Worm (Caenorhabditis elegans) whole organism, L1 larva: ENCODE data around the gene nlp-53.

ENCODE experiments used
- C04F5.9 ChIP-seq: sonication (generic microtip); optimal IDR thresholded peaks from 2 replicates; lab custom pipeline; 2016; ENCODE audit warnings: missing genetic modification characterization, missing compliant biosample characterization
- C16A3.4 ChIP-seq: fragments of 150-350 bp; optimal IDR thresholded peaks from 2 replicates; lab custom pipeline; 2014; ENCODE audit warnings: missing biosample characterization, missing genetic modification characterization
- C34B4.2 ChIP-seq: sonication (generic microtip); optimal IDR thresholded peaks from 2 replicates; lab custom pipeline; 2017; ENCODE audit warnings: mild to moderate bottlenecking, missing genetic modification characterization, missing compliant biosample characterization
- Y116A8C.19 ChIP-seq: sonication (generic microtip); optimal IDR thresholded peaks from 2 replicates; lab custom pipeline; 2016; ENCODE audit warnings: missing compliant biosample characterization, missing genetic modification characterization, borderline replicate concordance
- blmp-1 ChIP-seq: fragments of 150-350 bp; optimal IDR thresholded peaks from 2 replicates; lab custom pipeline; 2014; ENCODE audit warnings: missing biosample characterization, missing genetic modification characterization
- ceh-82 ChIP-seq, 3 experiments: fragments of 150-350 bp in 1 of 3; sonication (generic microtip) in 2 of 3; optimal IDR thresholded peaks; 2 replicates each; lab custom pipeline; 2014 to 2017; ENCODE audit warnings: missing biosample characterization in 3 of 3, missing genetic modification characterization in 3 of 3
- ceh-90 ChIP-seq: sonication (generic microtip); optimal IDR thresholded peaks from 2 replicates; lab custom pipeline; 2016; ENCODE audit warnings: missing genetic modification characterization, missing compliant biosample characterization
- ces-1 ChIP-seq: fragments of 150-350 bp; optimal IDR thresholded peaks from 2 replicates; lab custom pipeline; 2014; ENCODE audit warnings: missing biosample characterization, missing genetic modification reagents, missing genetic modification characterization
- efl-3 ChIP-seq: fragments of 200-800 bp; sonication (Bioruptor generic); optimal IDR thresholded peaks from 2 replicates; lab custom pipeline; 2018; ENCODE audit warnings: mild to moderate bottlenecking, missing genetic modification characterization, missing compliant biosample characterization
- elt-2 ChIP-seq: sonication (generic microtip); optimal IDR thresholded peaks from 2 replicates; lab custom pipeline; 2016; ENCODE audit warnings: missing genetic modification characterization, mild to moderate bottlenecking, inconsistent platforms, missing compliant biosample characterization, missing genetic modification reagents
- elt-3 ChIP-seq, 6 experiments: fragments of 150-350 bp in 1 of 6; sonication (generic microtip); optimal IDR thresholded peaks; 2 replicates each; lab custom pipeline; 2017 to 2018; ENCODE audit warnings: missing biosample characterization in 6 of 6, missing genetic modification characterization in 6 of 6, inconsistent platforms in 1 of 6
- fkh-10 ChIP-seq: sonication (generic microtip); optimal IDR thresholded peaks from 2 replicates; lab custom pipeline; 2017; ENCODE audit warnings: missing biosample characterization, missing genetic modification reagents, missing genetic modification characterization
- fkh-4 ChIP-seq: sonication (generic microtip); optimal IDR thresholded peaks from 2 replicates; lab custom pipeline; 2016; ENCODE audit warnings: missing compliant biosample characterization, missing genetic modification characterization, borderline replicate concordance
- hlh-4 ChIP-seq: sonication (generic microtip); optimal IDR thresholded peaks from 2 replicates; lab custom pipeline; 2016; ENCODE audit warnings: mild to moderate bottlenecking, missing genetic modification characterization, missing compliant biosample characterization
- hpl-2 ChIP-seq: fragments of 150-350 bp; optimal IDR thresholded peaks from 2 replicates; lab custom pipeline; 2014; ENCODE audit warnings: missing biosample characterization, missing genetic modification reagents, missing genetic modification characterization
- irx-1 ChIP-seq: sonication (generic microtip); optimal IDR thresholded peaks from 2 replicates; lab custom pipeline; 2016; ENCODE audit warnings: missing genetic modification characterization, missing compliant biosample characterization
- isw-1 ChIP-seq: fragments of 200-800 bp; sonication (Bioruptor generic); IDR thresholded peaks from 2 replicates; pipeline ENCODE4 v1.3.6; 2022; ENCODE audit warnings: missing genetic modification characterization, missing compliant biosample characterization
- jun-1 ChIP-seq: fragments of 150-350 bp; optimal IDR thresholded peaks from 2 replicates; lab custom pipeline; 2014; ENCODE audit warnings: missing biosample characterization, missing genetic modification reagents, missing genetic modification characterization
- lin-13 ChIP-seq: fragments of 150-350 bp; optimal IDR thresholded peaks from 2 replicates; lab custom pipeline; 2014; ENCODE audit warnings: missing biosample characterization, missing genetic modification reagents, missing genetic modification characterization
- lin-14 ChIP-seq: fragments of 200-800 bp; sonication (Bioruptor generic); optimal IDR thresholded peaks from 2 replicates; lab custom pipeline; 2018; ENCODE audit warnings: mild to moderate bottlenecking, missing genetic modification characterization, moderate library complexity, missing compliant biosample characterization
- lir-3 ChIP-seq: sonication (generic microtip); optimal IDR thresholded peaks from 2 replicates; lab custom pipeline; 2016; ENCODE audit warnings: mild to moderate bottlenecking, missing genetic modification characterization, moderate library complexity, missing compliant biosample characterization; ENCODE audit not compliant: poor library complexity
- lsy-2 ChIP-seq, 2 experiments: fragments of 150-350 bp; optimal IDR thresholded peaks; 2 replicates each; lab custom pipeline; 2014; ENCODE audit warnings: missing biosample characterization in 2 of 2, missing genetic modification characterization in 2 of 2
- mdl-1 ChIP-seq, 2 experiments: fragments of 150-350 bp; optimal IDR thresholded peaks; 2 replicates each; lab custom pipeline; 2014 to 2017; ENCODE audit warnings: missing biosample characterization in 2 of 2, missing genetic modification characterization in 2 of 2, inconsistent platforms in 1 of 2
- mep-1 ChIP-seq: fragments of 150-350 bp; optimal IDR thresholded peaks from 2 replicates; lab custom pipeline; 2014; ENCODE audit warnings: missing biosample characterization, missing genetic modification characterization
- nhr-11 ChIP-seq: fragments of 150-350 bp; optimal IDR thresholded peaks from 2 replicates; lab custom pipeline; 2014; ENCODE audit warnings: missing biosample characterization, missing genetic modification characterization
- nhr-12 ChIP-seq: sonication (generic microtip); optimal IDR thresholded peaks from 2 replicates; lab custom pipeline; 2017; ENCODE audit warnings: missing biosample characterization, missing genetic modification characterization
- nhr-19 ChIP-seq: fragments of 200-800 bp; sonication (Bioruptor generic); conservative IDR thresholded peaks from 2 replicates; pipeline ENCODE4 v1.3.6; 2022; ENCODE audit warnings: missing genetic modification characterization, missing compliant biosample characterization
- nhr-20 ChIP-seq: sonication (generic microtip); optimal IDR thresholded peaks from 2 replicates; lab custom pipeline; 2016; ENCODE audit warnings: mild to moderate bottlenecking, missing genetic modification characterization, missing compliant biosample characterization
- nhr-237 ChIP-seq: fragments of 150-350 bp; optimal IDR thresholded peaks from 2 replicates; lab custom pipeline; 2014; ENCODE audit warnings: missing biosample characterization, missing genetic modification characterization
- nhr-47 ChIP-seq: sonication (generic microtip); optimal IDR thresholded peaks from 2 replicates; lab custom pipeline; 2016; ENCODE audit warnings: mild to moderate bottlenecking, missing genetic modification characterization, moderate library complexity, missing compliant biosample characterization
- nhr-77 ChIP-seq: fragments of 150-350 bp; optimal IDR thresholded peaks from 2 replicates; lab custom pipeline; 2014; ENCODE audit warnings: missing biosample characterization, missing genetic modification characterization
- nhr-84 ChIP-seq: sonication (generic microtip); optimal IDR thresholded peaks from 2 replicates; lab custom pipeline; 2017; ENCODE audit warnings: missing biosample characterization, missing genetic modification characterization
- nhr-85 ChIP-seq: sonication (generic microtip); peaks from one replicate; lab custom pipeline; 2016; ENCODE audit warnings: missing genetic modification characterization, inconsistent platforms, missing compliant biosample characterization
- pag-3 ChIP-seq: sonication (generic microtip); optimal IDR thresholded peaks from 2 replicates; lab custom pipeline; 2017; ENCODE audit warnings: missing genetic modification characterization, mild to moderate bottlenecking, missing compliant biosample characterization, antibody characterized with exemption, borderline replicate concordance; ENCODE audit not compliant: insufficient read depth
- pqm-1 ChIP-seq: sonication (generic microtip); optimal IDR thresholded peaks from 3 replicates; lab custom pipeline; 2017; ENCODE audit warnings: missing biosample characterization, missing genetic modification characterization
- rnt-1 ChIP-seq: sonication (generic microtip); optimal IDR thresholded peaks from 2 replicates; lab custom pipeline; 2016; ENCODE audit warnings: mild to moderate bottlenecking, missing genetic modification characterization, moderate library complexity, missing compliant biosample characterization
- skn-1 ChIP-seq: fragments of 150-350 bp; optimal IDR thresholded peaks from 2 replicates; lab custom pipeline; 2014; ENCODE audit warnings: missing biosample characterization, missing genetic modification characterization
- snpc-4 ChIP-seq: fragments of 150-350 bp; optimal IDR thresholded peaks from 2 replicates; lab custom pipeline; 2014; ENCODE audit warnings: missing biosample characterization, missing genetic modification characterization
- snu-23 ChIP-seq: sonication (generic microtip); optimal IDR thresholded peaks from 2 replicates; lab custom pipeline; 2016; ENCODE audit warnings: missing genetic modification characterization, missing compliant biosample characterization
- sptf-1 ChIP-seq: fragments of 150-350 bp; optimal IDR thresholded peaks from 2 replicates; lab custom pipeline; 2014; ENCODE audit warnings: missing biosample characterization, missing genetic modification characterization
- tbx-2 ChIP-seq: sonication (generic microtip); optimal IDR thresholded peaks from 2 replicates; lab custom pipeline; 2016; ENCODE audit warnings: missing genetic modification characterization, missing compliant biosample characterization
- unc-130 ChIP-seq: fragments of 150-350 bp; optimal IDR thresholded peaks from 2 replicates; lab custom pipeline; 2017; ENCODE audit warnings: missing biosample characterization, missing genetic modification characterization, inconsistent platforms
- unc-30 ChIP-seq: sonication (generic microtip); optimal IDR thresholded peaks from 2 replicates; lab custom pipeline; 2017; ENCODE audit warnings: missing biosample characterization, missing genetic modification characterization
- unc-86 ChIP-seq: sonication (generic microtip); optimal IDR thresholded peaks from 2 replicates; lab custom pipeline; 2016; ENCODE audit warnings: missing genetic modification characterization, missing compliant biosample characterization
- unc-98 ChIP-seq: fragments of 200-800 bp; sonication (Bioruptor generic); IDR thresholded peaks from 2 replicates; pipeline ENCODE4 v1.3.6; 2022; ENCODE audit warnings: missing genetic modification characterization, missing compliant biosample characterization
- xbp-1 ChIP-seq: sonication (generic microtip); optimal IDR thresholded peaks from 2 replicates; lab custom pipeline; 2016; ENCODE audit warnings: missing genetic modification characterization, missing compliant biosample characterization
- zip-4 ChIP-seq: fragments of 200-800 bp; sonication (Bioruptor generic); optimal IDR thresholded peaks from 2 replicates; lab custom pipeline; 2018; ENCODE audit warnings: mild to moderate bottlenecking, missing genetic modification characterization, moderate library complexity, missing compliant biosample characterization
- ztf-11 ChIP-seq, 2 experiments: sonication (generic microtip); optimal IDR thresholded peaks; 2 replicates each; lab custom pipeline; 2016 to 2017; ENCODE audit warnings: missing genetic modification characterization in 2 of 2, missing biosample characterization in 1 of 2, missing compliant biosample characterization in 1 of 2
- ztf-4 ChIP-seq: fragments of 150-350 bp; optimal IDR thresholded peaks from 2 replicates; lab custom pipeline; 2014; ENCODE audit warnings: missing biosample characterization, missing genetic modification characterization

Gene nlp-53

ce11 chrX:13596003-13596767 is 22.5 kb upstream of the nlp-53 start, which contains the start of gene F54B11.5 (continued):
- TF ChIP-seq elt-2 (tag; lab: Kevin White, UChicago) (peak; percentile 30), nhr-19 (GFP tag; lab: Robert Waterston, UW) (0 out of 2 replicates have a peak, but pooled peaks have one; percentile 24), ztf-4 (tag; lab: Kevin White, UChicago) (no peak), snpc-4 (tag; lab: Kevin White, UChicago) (peak; percentile 5), skn-1 (tag; lab: Kevin White, UChicago) (peak; percentile 38), lsy-2 (tag; optimal IDR thresholded peaks at IDR 0.05; lab: Kevin White, UChicago) (peak; percentile 35 to 66), jun-1 (peak; percentile 1), snu-23 (peak; percentile 70), mep-1 (tag; lab: Kevin White, UChicago) (peak; percentile 84), lin-13 (GFP tag; lab: Kevin White, UChicago) (no peak)
- TF ChIP-seq, all 84 proteins: peak for 34

ce11 chrX:13598021-13598499 is 20.6 kb upstream of the nlp-53 start, which contains the start of gene bra-1:
TSS of gene bra-1 (plus strand) at chrX:13598449.
- no peak for TF ChIP-seq elt-3 (tag; optimal IDR thresholded peaks at IDR 0.05; lab: Kevin White, UChicago)
- TF ChIP-seq snpc-4 (tag; lab: Kevin White, UChicago): peak; percentile 28
- peak; percentile 60 for TF ChIP-seq mep-1 (tag; lab: Kevin White, UChicago)
- TF ChIP-seq tbx-2 (tag; lab: Kevin White, UChicago): peak; percentile 69
- no peak for TF ChIP-seq unc-130 (tag; lab: Kevin White, UChicago)
- no peak for TF ChIP-seq Y116A8C.19 (tag; lab: Kevin White, UChicago)
- no peak for TF ChIP-seq C04F5.9 (tag; lab: Kevin White, UChicago)
- TF ChIP-seq sptf-1: no peak
- TF ChIP-seq fkh-4 (tag; lab: Kevin White, UChicago): peak; percentile 10
- TF ChIP-seq C16A3.4 (tag; lab: Kevin White, UChicago): peak; percentile 52
- no peak for TF ChIP-seq nhr-12 (tag; lab: Kevin White, UChicago)
- peak; percentile 84 for TF ChIP-seq lin-14
- no peak for TF ChIP-seq hlh-4 (tag; lab: Kevin White, UChicago)
- TF ChIP-seq ztf-11 (tag; optimal IDR thresholded peaks at IDR 0.05; lab: Kevin White, UChicago): peak in 1 of 2 experiments; percentile 42
- TF ChIP-seq efl-3: no peak
- TF ChIP-seq skn-1 (tag; lab: Kevin White, UChicago): peak; percentile 27
- TF ChIP-seq isw-1 (GFP tag; lab: Robert Waterston, UW): peak; percentile 32
- peak; percentile 31 for TF ChIP-seq fkh-10 (GFP tag; lab: Kevin White, UChicago)
- no peak for TF ChIP-seq unc-98 (GFP tag; lab: Robert Waterston, UW)
- peak; percentile 59 for TF ChIP-seq xbp-1 (tag; lab: Kevin White, UChicago)
- TF ChIP-seq unc-86 (tag; lab: Kevin White, UChicago): peak; percentile 75
- no peak for TF ChIP-seq nhr-237
- TF ChIP-seq ces-1 (GFP tag; lab: Kevin White, UChicago): no peak
- TF ChIP-seq nhr-85 (tag; lab: Kevin White, UChicago): no peak
- peak; percentile 23 for TF ChIP-seq nhr-77 (tag; lab: Kevin White, UChicago)
- TF ChIP-seq rnt-1 (tag; lab: Kevin White, UChicago): peak; percentile 12
- no peak for TF ChIP-seq ceh-90
- TF ChIP-seq pag-3 (tag; lab: Kevin White, UChicago): no peak
- no peak for TF ChIP-seq nhr-11
- no peak for TF ChIP-seq pqm-1 (tag; lab: Kevin White, UChicago)
- no peak for TF ChIP-seq mdl-1 (tag; optimal IDR thresholded peaks at IDR 0.05; lab: Kevin White, UChicago)
- TF ChIP-seq lin-13 (GFP tag; lab: Kevin White, UChicago): peak; percentile 20
- no peak for TF ChIP-seq lir-3
- peak in 1 of 3 experiments; percentile 68 for TF ChIP-seq ceh-82 (tag; optimal IDR thresholded peaks at IDR 0.05; lab: Kevin White, UChicago)
- no peak for TF ChIP-seq hpl-2 (GFP tag; lab: Kevin White, UChicago)
- no peak for TF ChIP-seq unc-30 (tag; lab: Kevin White, UChicago)
- TF ChIP-seq irx-1 (tag; lab: Kevin White, UChicago): peak; percentile 33
- no peak for TF ChIP-seq zip-4
- no peak for TF ChIP-seq nhr-84 (tag; lab: Kevin White, UChicago)
- TF ChIP-seq nhr-20 (tag; lab: Kevin White, UChicago): peak; percentile 72
- TF ChIP-seq lsy-2 (tag; optimal IDR thresholded peaks at IDR 0.05; lab: Kevin White, UChicago): peak; percentile 47 to 59
- TF ChIP-seq nhr-47: peak; percentile 86
- no peak for TF ChIP-seq C34B4.2 (tag; lab: Kevin White, UChicago)
- peak; percentile 15 for TF ChIP-seq blmp-1
